Fruit fly (Drosophila melanogaster): Measurements from ENCODE around the gene CG7714.

dm6 chr3R:18721368-18721767 is 4.9 kb downstream of the CG7714 start:
- TF ChIP-seq psq (optimal IDR thresholded peaks at IDR 0.05) (no peak), usp (GFP tag; optimal IDR thresholded peaks at IDR 0.05) (no peak), pan (optimal IDR thresholded peaks at IDR 0.05) (no peak), CG8478 (optimal IDR thresholded peaks at IDR 0.05) (no peak)
